Worm (Caenorhabditis elegans) whole organism, L1 larva: Measurements from ENCODE around the gene add-1.

Source experiments
- C04F5.9 ChIP-seq: sonication (generic microtip); optimal IDR thresholded peaks from 2 replicates; lab custom pipeline; 2016; ENCODE audit warnings: missing genetic modification characterization, missing compliant biosample characterization
- C16A3.4 ChIP-seq: fragments of 150-350 bp; optimal IDR thresholded peaks from 2 replicates; lab custom pipeline; 2014; ENCODE audit warnings: missing biosample characterization, missing genetic modification characterization
- aha-1 ChIP-seq: fragments of 150-350 bp; optimal IDR thresholded peaks from 2 replicates; lab custom pipeline; 2014; ENCODE audit warnings: missing biosample characterization, missing genetic modification characterization
- alr-1 ChIP-seq: fragments of 200-800 bp; sonication (Bioruptor generic); optimal IDR thresholded peaks from 2 replicates; lab custom pipeline; 2018; ENCODE audit warnings: borderline replicate concordance, mild to moderate bottlenecking, missing genetic modification characterization, missing compliant biosample characterization
- aly-2 ChIP-seq: fragments of 150-350 bp; optimal IDR thresholded peaks from 2 replicates; lab custom pipeline; 2014; ENCODE audit warnings: missing biosample characterization, missing genetic modification characterization
- ama-1 ChIP-seq: fragments of 150-350 bp; optimal IDR thresholded peaks from 2 replicates; lab custom pipeline; 2014
- blmp-1 ChIP-seq: fragments of 150-350 bp; optimal IDR thresholded peaks from 2 replicates; lab custom pipeline; 2014; ENCODE audit warnings: missing biosample characterization, missing genetic modification characterization
- ceh-63 ChIP-seq: fragments of 200-800 bp; sonication (Bioruptor generic); optimal IDR thresholded peaks from 2 replicates; lab custom pipeline; 2018; ENCODE audit warnings: mild to moderate bottlenecking, missing genetic modification characterization, missing compliant biosample characterization
- ceh-8 ChIP-seq: fragments of 200-800 bp; sonication (Bioruptor generic); optimal IDR thresholded peaks from 2 replicates; lab custom pipeline; 2018; ENCODE audit warnings: mild to moderate bottlenecking, missing genetic modification characterization, moderate library complexity, missing compliant biosample characterization
- ceh-88 ChIP-seq: fragments of 200-800 bp; sonication (Bioruptor generic); IDR thresholded peaks from 2 replicates; pipeline ENCODE4 v1.3.6; 2022; ENCODE audit warnings: missing genetic modification characterization, missing compliant biosample characterization
- dpl-1 ChIP-seq, 3 experiments: fragments of 150-350 bp in 2 of 3; sonication (generic microtip) in 1 of 3; optimal IDR thresholded peaks; 2 replicates each; lab custom pipeline; 2014 to 2017; ENCODE audit warnings: missing biosample characterization in 3 of 3, missing genetic modification characterization in 3 of 3, missing genetic modification reagents in 3 of 3
- dsc-1 ChIP-seq: sonication (generic microtip); optimal IDR thresholded peaks from 2 replicates; lab custom pipeline; 2016; ENCODE audit warnings: mild to moderate bottlenecking, missing genetic modification characterization, missing compliant biosample characterization
- efl-1 ChIP-seq, 4 experiments: fragments of 150-350 bp; optimal IDR thresholded peaks in 3 of 4; peaks in 1 of 4; 1 replicate in 1 of 4; 2 replicates in 3 of 4; lab custom pipeline; 2014; ENCODE audit warnings: missing biosample characterization in 2 of 4, missing genetic modification characterization in 2 of 4, missing genetic modification reagents in 2 of 4
- efl-3 ChIP-seq: fragments of 200-800 bp; sonication (Bioruptor generic); optimal IDR thresholded peaks from 2 replicates; lab custom pipeline; 2018; ENCODE audit warnings: mild to moderate bottlenecking, missing genetic modification characterization, missing compliant biosample characterization
- egl-27 ChIP-seq, 2 experiments: fragments of 150-350 bp in 1 of 2; sonication (generic microtip); optimal IDR thresholded peaks; 3 replicates each; lab custom pipeline; 2017 to 2018; ENCODE audit warnings: missing biosample characterization in 2 of 2, missing genetic modification characterization in 2 of 2, missing genetic modification reagents in 2 of 2
- elt-3 ChIP-seq, 6 experiments: fragments of 150-350 bp in 1 of 6; sonication (generic microtip); optimal IDR thresholded peaks; 2 replicates each; lab custom pipeline; 2017 to 2018; ENCODE audit warnings: missing biosample characterization in 6 of 6, missing genetic modification characterization in 6 of 6, inconsistent platforms in 1 of 6
- fkh-10 ChIP-seq: sonication (generic microtip); optimal IDR thresholded peaks from 2 replicates; lab custom pipeline; 2017; ENCODE audit warnings: missing biosample characterization, missing genetic modification reagents, missing genetic modification characterization
- fkh-4 ChIP-seq: sonication (generic microtip); optimal IDR thresholded peaks from 2 replicates; lab custom pipeline; 2016; ENCODE audit warnings: missing compliant biosample characterization, missing genetic modification characterization, borderline replicate concordance
- fkh-8 ChIP-seq: sonication (generic microtip); optimal IDR thresholded peaks from 2 replicates; lab custom pipeline; 2016; ENCODE audit warnings: mild to moderate bottlenecking, missing genetic modification characterization, missing compliant biosample characterization
- grh-1 ChIP-seq: fragments of 200-800 bp; sonication (Bioruptor generic); IDR thresholded peaks from 2 replicates; pipeline ENCODE4 v1.3.6; 2022; ENCODE audit warnings: missing genetic modification reagents, missing genetic modification characterization, missing compliant biosample characterization
- hlh-4 ChIP-seq: sonication (generic microtip); optimal IDR thresholded peaks from 2 replicates; lab custom pipeline; 2016; ENCODE audit warnings: mild to moderate bottlenecking, missing genetic modification characterization, missing compliant biosample characterization
- hpl-2 ChIP-seq: fragments of 150-350 bp; optimal IDR thresholded peaks from 2 replicates; lab custom pipeline; 2014; ENCODE audit warnings: missing biosample characterization, missing genetic modification reagents, missing genetic modification characterization
- irx-1 ChIP-seq: sonication (generic microtip); optimal IDR thresholded peaks from 2 replicates; lab custom pipeline; 2016; ENCODE audit warnings: missing genetic modification characterization, missing compliant biosample characterization
- lin-35 ChIP-seq, 2 experiments: fragments of 150-350 bp; optimal IDR thresholded peaks; 2 replicates each; lab custom pipeline; 2014; ENCODE audit warnings: missing biosample characterization in 2 of 2, missing genetic modification characterization in 2 of 2, missing genetic modification reagents in 2 of 2
- lin-39 ChIP-seq: fragments of 150-350 bp; optimal IDR thresholded peaks from 2 replicates; lab custom pipeline; 2014; ENCODE audit warnings: missing biosample characterization, missing genetic modification reagents, missing genetic modification characterization
- lir-3 ChIP-seq: sonication (generic microtip); optimal IDR thresholded peaks from 2 replicates; lab custom pipeline; 2016; ENCODE audit warnings: mild to moderate bottlenecking, missing genetic modification characterization, moderate library complexity, missing compliant biosample characterization; ENCODE audit not compliant: poor library complexity
- lsy-2 ChIP-seq, 2 experiments: fragments of 150-350 bp; optimal IDR thresholded peaks; 2 replicates each; lab custom pipeline; 2014; ENCODE audit warnings: missing biosample characterization in 2 of 2, missing genetic modification characterization in 2 of 2
- mdl-1 ChIP-seq, 2 experiments: fragments of 150-350 bp; optimal IDR thresholded peaks; 2 replicates each; lab custom pipeline; 2014 to 2017; ENCODE audit warnings: missing biosample characterization in 2 of 2, missing genetic modification characterization in 2 of 2, inconsistent platforms in 1 of 2
- mef-2 ChIP-seq: fragments of 150-350 bp; optimal IDR thresholded peaks from 2 replicates; lab custom pipeline; 2014; ENCODE audit warnings: missing biosample characterization, missing genetic modification characterization
- mep-1 ChIP-seq: fragments of 150-350 bp; optimal IDR thresholded peaks from 2 replicates; lab custom pipeline; 2014; ENCODE audit warnings: missing biosample characterization, missing genetic modification characterization
- nhr-11 ChIP-seq: fragments of 150-350 bp; optimal IDR thresholded peaks from 2 replicates; lab custom pipeline; 2014; ENCODE audit warnings: missing biosample characterization, missing genetic modification characterization
- nhr-19 ChIP-seq: fragments of 200-800 bp; sonication (Bioruptor generic); conservative IDR thresholded peaks from 2 replicates; pipeline ENCODE4 v1.3.6; 2022; ENCODE audit warnings: missing genetic modification characterization, missing compliant biosample characterization
- nhr-237 ChIP-seq: fragments of 150-350 bp; optimal IDR thresholded peaks from 2 replicates; lab custom pipeline; 2014; ENCODE audit warnings: missing biosample characterization, missing genetic modification characterization
- nhr-47 ChIP-seq: sonication (generic microtip); optimal IDR thresholded peaks from 2 replicates; lab custom pipeline; 2016; ENCODE audit warnings: mild to moderate bottlenecking, missing genetic modification characterization, moderate library complexity, missing compliant biosample characterization
- nhr-76 ChIP-seq: sonication (generic microtip); optimal IDR thresholded peaks from 2 replicates; lab custom pipeline; 2017; ENCODE audit warnings: missing biosample characterization, missing genetic modification characterization
- nhr-85 ChIP-seq: sonication (generic microtip); peaks from one replicate; lab custom pipeline; 2016; ENCODE audit warnings: missing genetic modification characterization, inconsistent platforms, missing compliant biosample characterization
- nhr-90 ChIP-seq: sonication (generic microtip); optimal IDR thresholded peaks from 2 replicates; lab custom pipeline; 2016; ENCODE audit warnings: mild to moderate bottlenecking, missing genetic modification characterization, missing compliant biosample characterization; ENCODE audit not compliant: poor library complexity
- pax-3 ChIP-seq: fragments of 200-800 bp; sonication (Bioruptor generic); optimal IDR thresholded peaks from 2 replicates; lab custom pipeline; 2018; ENCODE audit warnings: mild to moderate bottlenecking, missing genetic modification characterization, moderate library complexity, missing compliant biosample characterization
- pqm-1 ChIP-seq: sonication (generic microtip); optimal IDR thresholded peaks from 3 replicates; lab custom pipeline; 2017; ENCODE audit warnings: missing biosample characterization, missing genetic modification characterization
- skn-1 ChIP-seq: fragments of 150-350 bp; optimal IDR thresholded peaks from 2 replicates; lab custom pipeline; 2014; ENCODE audit warnings: missing biosample characterization, missing genetic modification characterization
- snu-23 ChIP-seq: sonication (generic microtip); optimal IDR thresholded peaks from 2 replicates; lab custom pipeline; 2016; ENCODE audit warnings: missing genetic modification characterization, missing compliant biosample characterization
- sptf-1 ChIP-seq: fragments of 150-350 bp; optimal IDR thresholded peaks from 2 replicates; lab custom pipeline; 2014; ENCODE audit warnings: missing biosample characterization, missing genetic modification characterization
- sup-37 ChIP-seq: fragments of 200-800 bp; sonication (Bioruptor generic); optimal IDR thresholded peaks from 2 replicates; lab custom pipeline; 2018; ENCODE audit warnings: mild to moderate bottlenecking, missing genetic modification characterization, missing compliant biosample characterization
- swsn-7 ChIP-seq: sonication (generic microtip); optimal IDR thresholded peaks from 2 replicates; lab custom pipeline; 2016; ENCODE audit warnings: missing genetic modification characterization, missing compliant biosample characterization
- tbx-2 ChIP-seq: sonication (generic microtip); optimal IDR thresholded peaks from 2 replicates; lab custom pipeline; 2016; ENCODE audit warnings: missing genetic modification characterization, missing compliant biosample characterization
- unc-30 ChIP-seq: sonication (generic microtip); optimal IDR thresholded peaks from 2 replicates; lab custom pipeline; 2017; ENCODE audit warnings: missing biosample characterization, missing genetic modification characterization
- unc-62 ChIP-seq: fragments of 150-350 bp; optimal IDR thresholded peaks from 2 replicates; lab custom pipeline; 2014; ENCODE audit warnings: missing biosample characterization, missing genetic modification reagents, missing genetic modification characterization
- zag-1 ChIP-seq: fragments of 150-350 bp; optimal IDR thresholded peaks from 2 replicates; lab custom pipeline; 2014; ENCODE audit warnings: missing biosample characterization, missing genetic modification characterization
- ztf-11 ChIP-seq, 2 experiments: sonication (generic microtip); optimal IDR thresholded peaks; 2 replicates each; lab custom pipeline; 2016 to 2017; ENCODE audit warnings: missing genetic modification characterization in 2 of 2, missing biosample characterization in 1 of 2, missing compliant biosample characterization in 1 of 2
- ztf-4 ChIP-seq: fragments of 150-350 bp; optimal IDR thresholded peaks from 2 replicates; lab custom pipeline; 2014; ENCODE audit warnings: missing biosample characterization, missing genetic modification characterization

The add-1 gene

ce11 chrX:4818252-4818651 is 41.6 kb downstream of the add-1 start, which contains the start of gene R08E3.3 (continued):
- TF ChIP-seq swsn-7 (tag; lab: Kevin White, UChicago) = peak; percentile 34
- TF ChIP-seq, all 84 proteins: peak for 18

DNA sequence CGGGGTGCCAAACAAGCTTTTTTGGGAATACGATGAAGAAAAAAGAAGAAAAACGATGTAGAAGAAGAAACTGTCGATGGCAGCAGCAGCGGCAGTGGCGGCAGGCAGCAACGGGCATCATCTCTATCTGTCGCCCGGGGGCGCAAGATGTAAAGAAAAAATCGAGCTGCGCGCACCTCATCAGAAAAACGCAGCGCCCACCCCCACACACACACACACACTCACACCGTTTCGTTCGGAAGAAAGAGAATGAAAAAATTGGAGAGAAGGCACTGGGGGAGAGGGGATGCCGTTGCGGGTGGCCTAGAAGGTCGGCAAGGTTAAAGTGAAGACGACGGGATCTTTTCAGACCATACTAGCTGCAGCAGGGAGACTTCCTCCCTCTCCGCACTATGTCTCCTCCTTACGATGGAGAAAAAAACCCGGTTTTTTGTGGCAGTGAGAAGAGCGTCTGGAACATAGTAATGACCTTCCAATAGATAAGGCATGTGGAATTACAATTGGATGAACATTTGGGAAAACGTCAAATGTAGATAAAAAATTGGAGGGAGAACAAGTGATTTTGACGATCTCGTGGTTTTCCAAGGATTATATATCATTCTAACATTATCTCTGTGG is 46.6 kb downstream of the add-1 start:
- TF ChIP-seq fkh-10 (GFP tag; lab: Kevin White, UChicago) = no peak
- no peak for TF ChIP-seq nhr-11 (tag; lab: Kevin White, UChicago)
- peak; percentile 72 for TF ChIP-seq nhr-90 (tag; lab: Kevin White, UChicago)
- no peak for TF ChIP-seq skn-1
- TF ChIP-seq ztf-4 = no peak
- TF ChIP-seq efl-1 (optimal IDR thresholded peaks at IDR 0.05; lab: Kevin White, UChicago) = no peak
- TF ChIP-seq efl-1 (GFP tag; optimal IDR thresholded peaks at IDR 0.05 in 1 of 2; lab: Kevin White, UChicago) = no peak
- no peak for TF ChIP-seq mep-1
- TF ChIP-seq ama-1 (lab: Kevin White, UChicago) = no peak
- no peak for TF ChIP-seq pax-3
- TF ChIP-seq ceh-8 (GFP tag; lab: Kevin White, UChicago) = no peak
- no peak for TF ChIP-seq nhr-76 (tag; lab: Kevin White, UChicago)
- TF ChIP-seq tbx-2 (tag; lab: Kevin White, UChicago) = peak; percentile 17
- TF ChIP-seq pqm-1 (tag; lab: Kevin White, UChicago) = no peak
- no peak for TF ChIP-seq alr-1
- no peak for TF ChIP-seq zag-1 (tag; lab: Kevin White, UChicago)
- peak in 2 of 6 experiments; percentile 8 to 48 for TF ChIP-seq elt-3 (tag; optimal IDR thresholded peaks at IDR 0.05; lab: Kevin White, UChicago)
- no peak for TF ChIP-seq irx-1 (tag; lab: Kevin White, UChicago)
- no peak for TF ChIP-seq C04F5.9 (tag; lab: Kevin White, UChicago)
- no peak for TF ChIP-seq aha-1
- no peak for TF ChIP-seq ceh-88 (GFP tag; lab: Robert Waterston, UW)
- peak; percentile 58 for TF ChIP-seq blmp-1 (tag; lab: Kevin White, UChicago)
- no peak for TF ChIP-seq unc-30 (tag; lab: Kevin White, UChicago)
- TF ChIP-seq lsy-2 (tag; optimal IDR thresholded peaks at IDR 0.05; lab: Kevin White, UChicago) = no peak
- TF ChIP-seq aly-2 (tag; lab: Kevin White, UChicago) = no peak
- TF ChIP-seq mef-2 = no peak
- TF ChIP-seq lir-3 (tag; lab: Kevin White, UChicago) = no peak
- TF ChIP-seq nhr-19 (GFP tag; lab: Robert Waterston, UW) = peak; percentile 41
- no peak for TF ChIP-seq ceh-63
- peak in 1 of 2 experiments; percentile 2 for TF ChIP-seq ztf-11 (tag; optimal IDR thresholded peaks at IDR 0.05; lab: Kevin White, UChicago)
- no peak for TF ChIP-seq fkh-4 (tag; lab: Kevin White, UChicago)
- TF ChIP-seq unc-62 (GFP tag; lab: Kevin White, UChicago) = no peak
- no peak for TF ChIP-seq C16A3.4 (tag; lab: Kevin White, UChicago)
- no peak for TF ChIP-seq dsc-1
- TF ChIP-seq snu-23 (GFP tag; lab: Kevin White, UChicago) = peak; percentile 56
- peak in 1 of 3 experiments; percentile 5 for TF ChIP-seq dpl-1 (GFP tag; optimal IDR thresholded peaks at IDR 0.05; lab: Kevin White, UChicago)
- TF ChIP-seq hpl-2 = no peak
- TF ChIP-seq egl-27 (tag; optimal IDR thresholded peaks at IDR 0.05; lab: Kevin White, UChicago) = no peak
- no peak for TF ChIP-seq lin-39 (tag; lab: Kevin White, UChicago)
- no peak for TF ChIP-seq efl-3 (GFP tag; lab: Kevin White, UChicago)
- no peak for TF ChIP-seq sup-37
- TF ChIP-seq mdl-1 (tag; optimal IDR thresholded peaks at IDR 0.05; lab: Kevin White, UChicago) = peak in 1 of 2 experiments; percentile 37
- TF ChIP-seq swsn-7 (tag; lab: Kevin White, UChicago) = peak; percentile 32
- no peak for TF ChIP-seq nhr-237 (tag; lab: Kevin White, UChicago)
- TF ChIP-seq lin-35 (GFP tag; optimal IDR thresholded peaks at IDR 0.05; lab: Kevin White, UChicago) = peak in 1 of 2 experiments; percentile 16
- 0 out of 2 replicates have a peak, but pooled peaks have one; percentile 33 for TF ChIP-seq grh-1 (GFP tag; lab: Robert Waterston, UW)
- TF ChIP-seq fkh-8 (tag; lab: Kevin White, UChicago) = no peak
- TF ChIP-seq nhr-47 (tag; lab: Kevin White, UChicago) = no peak
- TF ChIP-seq hlh-4 (tag; lab: Kevin White, UChicago) = no peak
- TF ChIP-seq nhr-85 (tag; lab: Kevin White, UChicago) = peak; percentile 87
- no peak for TF ChIP-seq sptf-1 (tag; lab: Kevin White, UChicago)
